Worm (Caenorhabditis elegans) whole organism, late embryonic: ENCODE measurements around the gene prx-1.

ENCODE experiments used
- C08G9.2 ChIP-seq: sonication (generic microtip); optimal IDR thresholded peaks from 2 replicates; lab custom pipeline; 2016; ENCODE audit warnings: mild to moderate bottlenecking, missing genetic modification characterization, moderate library complexity, missing compliant biosample characterization
- F13H6.1 ChIP-seq: sonication (generic microtip); optimal IDR thresholded peaks from 2 replicates; lab custom pipeline; 2016; ENCODE audit warnings: missing genetic modification characterization, missing compliant biosample characterization
- ama-1 ChIP-seq: fragments of 150-350 bp; optimal IDR thresholded peaks from 2 replicates; lab custom pipeline; 2014
- ceh-18 ChIP-seq: sonication (generic microtip); optimal IDR thresholded peaks from 2 replicates; lab custom pipeline; 2016; ENCODE audit warnings: missing genetic modification characterization, missing compliant biosample characterization
- ceh-2 ChIP-seq: sonication (generic microtip); optimal IDR thresholded peaks from 2 replicates; lab custom pipeline; 2016; ENCODE audit warnings: missing genotype, missing genetic modification characterization, missing compliant biosample characterization
- ceh-22 ChIP-seq: sonication (generic microtip); optimal IDR thresholded peaks from 2 replicates; lab custom pipeline; 2017; ENCODE audit warnings: missing biosample characterization, missing genetic modification characterization
- ceh-31 ChIP-seq: sonication (generic microtip); optimal IDR thresholded peaks from 2 replicates; lab custom pipeline; 2016; ENCODE audit warnings: missing genetic modification characterization, missing compliant biosample characterization
- ceh-34 ChIP-seq: sonication (generic microtip); optimal IDR thresholded peaks from 2 replicates; lab custom pipeline; 2016; ENCODE audit warnings: mild to moderate bottlenecking, missing genetic modification characterization, missing compliant biosample characterization
- ceh-45 ChIP-seq: fragments of 200-800 bp; sonication (Bioruptor generic); IDR thresholded peaks from 2 replicates; pipeline ENCODE4 v1.3.6; 2022; ENCODE audit warnings: missing genetic modification reagents, missing genetic modification characterization, missing compliant biosample characterization
- ceh-48 ChIP-seq: sonication (generic microtip); optimal IDR thresholded peaks from 2 replicates; lab custom pipeline; 2016; ENCODE audit warnings: missing genetic modification characterization, inconsistent platforms, missing compliant biosample characterization
- ceh-6 ChIP-seq: fragments of 200-800 bp; sonication (Bioruptor generic); optimal IDR thresholded peaks from 2 replicates; lab custom pipeline; 2018; ENCODE audit warnings: mild to moderate bottlenecking, missing genetic modification characterization, missing compliant biosample characterization
- dmd-4 ChIP-seq: sonication (generic microtip); optimal IDR thresholded peaks from 2 replicates; lab custom pipeline; 2016; ENCODE audit warnings: borderline replicate concordance, missing genetic modification characterization, missing compliant biosample characterization
- dve-1 ChIP-seq: sonication (generic microtip); optimal IDR thresholded peaks from 2 replicates; lab custom pipeline; 2017; ENCODE audit warnings: antibody characterized with exemption, mild to moderate bottlenecking, missing genetic modification characterization, missing compliant biosample characterization
- elt-2 ChIP-seq: sonication (generic microtip); optimal IDR thresholded peaks from 2 replicates; lab custom pipeline; 2016; ENCODE audit warnings: missing genetic modification reagents, missing genetic modification characterization, missing compliant biosample characterization
- elt-4 ChIP-seq: sonication (generic microtip); optimal IDR thresholded peaks from 2 replicates; lab custom pipeline; 2016; ENCODE audit warnings: missing genetic modification characterization, missing compliant biosample characterization
- eyg-1 ChIP-seq: sonication (generic microtip); optimal IDR thresholded peaks from 2 replicates; lab custom pipeline; 2016; ENCODE audit warnings: missing genotype, missing genetic modification characterization, missing compliant biosample characterization
- fax-1 ChIP-seq: sonication (generic microtip); optimal IDR thresholded peaks from 2 replicates; lab custom pipeline; 2016; ENCODE audit warnings: missing genotype, missing genetic modification characterization, missing compliant biosample characterization
- fkh-6 ChIP-seq: sonication (generic microtip); optimal IDR thresholded peaks from 2 replicates; lab custom pipeline; 2016; ENCODE audit warnings: missing genetic modification characterization, missing compliant biosample characterization
- gmeb-2 ChIP-seq: sonication (generic microtip); optimal IDR thresholded peaks from 2 replicates; lab custom pipeline; 2016; ENCODE audit warnings: missing genetic modification characterization, inconsistent platforms, missing compliant biosample characterization
- hlh-13 ChIP-seq: fragments of 200-800 bp; sonication (Bioruptor generic); optimal IDR thresholded peaks from 2 replicates; lab custom pipeline; 2018; ENCODE audit warnings: mild to moderate bottlenecking, missing genetic modification characterization, missing compliant biosample characterization
- hlh-30 ChIP-seq: sonication (generic microtip); optimal IDR thresholded peaks from 2 replicates; lab custom pipeline; 2017; ENCODE audit warnings: antibody characterized with exemption, missing genetic modification characterization, missing compliant biosample characterization; ENCODE audit not compliant: insufficient read depth
- hlh-6 ChIP-seq: sonication (generic microtip); optimal IDR thresholded peaks from 2 replicates; lab custom pipeline; 2016; ENCODE audit warnings: missing genotype, missing genetic modification characterization, missing compliant biosample characterization
- mec-3 ChIP-seq: sonication (generic microtip); optimal IDR thresholded peaks from 2 replicates; lab custom pipeline; 2016; ENCODE audit warnings: borderline replicate concordance, missing genetic modification characterization, missing compliant biosample characterization
- nfya-1 ChIP-seq: sonication (generic microtip); optimal IDR thresholded peaks from 2 replicates; lab custom pipeline; 2017; ENCODE audit warnings: missing genetic modification characterization, mild to moderate bottlenecking, missing compliant biosample characterization, antibody characterized with exemption, moderate library complexity
- nhr-232 ChIP-seq: sonication (generic microtip); optimal IDR thresholded peaks from 2 replicates; lab custom pipeline; 2016; ENCODE audit warnings: missing genetic modification characterization, missing compliant biosample characterization
- npax-4 ChIP-seq: sonication (generic microtip); optimal IDR thresholded peaks from 2 replicates; lab custom pipeline; 2016; ENCODE audit warnings: missing genetic modification characterization, missing compliant biosample characterization
- odd-2 ChIP-seq: sonication (generic microtip); optimal IDR thresholded peaks from 2 replicates; lab custom pipeline; 2017; ENCODE audit warnings: antibody characterized with exemption, mild to moderate bottlenecking, missing genetic modification characterization, missing compliant biosample characterization
- pat-9 ChIP-seq: fragments of 200-800 bp; sonication (Bioruptor generic); optimal IDR thresholded peaks from 2 replicates; lab custom pipeline; 2018; ENCODE audit warnings: mild to moderate bottlenecking, missing genetic modification characterization, moderate library complexity, missing compliant biosample characterization
- pha-4 ChIP-seq: fragments of 150-350 bp; optimal IDR thresholded peaks from 2 replicates; lab custom pipeline; 2018; ENCODE audit warnings: missing biosample characterization, missing genetic modification reagents, missing genetic modification characterization
- pqm-1 ChIP-seq: sonication (generic microtip); optimal IDR thresholded peaks from 2 replicates; lab custom pipeline; 2016; ENCODE audit warnings: missing genetic modification characterization, missing compliant biosample characterization
- pros-1 ChIP-seq: fragments of 150-350 bp; optimal IDR thresholded peaks from 2 replicates; lab custom pipeline; 2014; ENCODE audit warnings: missing biosample characterization, missing genetic modification reagents, missing genetic modification characterization
- rnt-1 ChIP-seq: sonication (generic microtip); optimal IDR thresholded peaks from 2 replicates; lab custom pipeline; 2016; ENCODE audit warnings: missing genetic modification characterization, missing compliant biosample characterization
- sox-2 ChIP-seq: fragments of 200-800 bp; sonication (Bioruptor generic); IDR thresholded peaks from 2 replicates; pipeline ENCODE4 v1.3.6; 2022; ENCODE audit warnings: missing genetic modification reagents, missing genetic modification characterization, missing compliant biosample characterization
- tbx-2 ChIP-seq: sonication (generic microtip); optimal IDR thresholded peaks from 2 replicates; lab custom pipeline; 2016; ENCODE audit warnings: missing genetic modification characterization, missing compliant biosample characterization
- unc-3 ChIP-seq, 2 experiments: fragments of 200-800 bp in 1 of 2; sonication (Bioruptor generic) in 1 of 2; sonication (generic microtip) in 1 of 2; conservative IDR thresholded peaks in 1 of 2; optimal IDR thresholded peaks in 1 of 2; 2 replicates each; pipeline versions ENCODE4 v1.3.6 to Lab custom; 2016 to 2022; ENCODE audit warnings: missing compliant biosample characterization in 2 of 2, missing genetic modification characterization in 2 of 2, missing genetic modification reagents in 1 of 2
- unc-42 ChIP-seq: sonication (generic microtip); optimal IDR thresholded peaks from 2 replicates; lab custom pipeline; 2016; ENCODE audit warnings: missing genotype, missing genetic modification characterization, missing compliant biosample characterization
- ztf-16 ChIP-seq: sonication (generic microtip); optimal IDR thresholded peaks from 2 replicates; lab custom pipeline; 2017; ENCODE audit warnings: missing genetic modification characterization, missing compliant biosample characterization

prx-1 gene

DNA sequence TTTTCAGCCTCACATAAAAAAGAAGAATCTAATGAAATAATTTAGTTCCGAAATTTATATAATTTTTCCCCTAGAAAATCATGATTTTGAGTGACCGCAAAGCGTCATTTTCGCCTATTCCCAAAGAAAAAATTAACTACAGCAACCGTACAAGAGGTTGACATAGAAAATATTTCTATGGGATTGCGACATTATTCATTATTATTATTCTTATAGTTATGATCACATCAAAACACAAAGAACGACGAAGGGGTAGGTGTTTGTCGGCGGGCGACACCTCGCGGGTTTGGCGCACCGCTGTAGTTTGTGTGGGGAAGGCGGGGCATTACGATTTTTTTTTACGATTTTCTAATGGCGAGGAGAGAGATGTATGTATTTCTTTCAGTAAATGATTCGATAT lies 10.6 kb downstream of the prx-1 start:
- TF ChIP-seq npax-4 (tag; lab: Kevin White, UChicago) = no peak
- TF ChIP-seq dve-1 (tag; lab: Kevin White, UChicago) = no peak
- TF ChIP-seq ama-1 (lab: Kevin White, UChicago) = no peak
- no peak for TF ChIP-seq elt-4 (tag; lab: Kevin White, UChicago)
- no peak for TF ChIP-seq ceh-2 (tag; lab: Kevin White, UChicago)
- no peak for TF ChIP-seq unc-42 (tag; lab: Kevin White, UChicago)
- TF ChIP-seq C08G9.2 (tag; lab: Kevin White, UChicago) = no peak
- no peak for TF ChIP-seq pqm-1 (tag; lab: Kevin White, UChicago)
- TF ChIP-seq F13H6.1 (tag; lab: Kevin White, UChicago) = no peak
- no peak for TF ChIP-seq tbx-2 (tag; lab: Kevin White, UChicago)
- TF ChIP-seq hlh-30 (tag; lab: Kevin White, UChicago) = no peak
- TF ChIP-seq rnt-1 (tag; lab: Kevin White, UChicago) = no peak
- TF ChIP-seq ceh-48 (tag; lab: Kevin White, UChicago) = no peak
- no peak for TF ChIP-seq ceh-18 (tag; lab: Kevin White, UChicago)
- TF ChIP-seq, all 69 proteins: peak for 0

DNA sequence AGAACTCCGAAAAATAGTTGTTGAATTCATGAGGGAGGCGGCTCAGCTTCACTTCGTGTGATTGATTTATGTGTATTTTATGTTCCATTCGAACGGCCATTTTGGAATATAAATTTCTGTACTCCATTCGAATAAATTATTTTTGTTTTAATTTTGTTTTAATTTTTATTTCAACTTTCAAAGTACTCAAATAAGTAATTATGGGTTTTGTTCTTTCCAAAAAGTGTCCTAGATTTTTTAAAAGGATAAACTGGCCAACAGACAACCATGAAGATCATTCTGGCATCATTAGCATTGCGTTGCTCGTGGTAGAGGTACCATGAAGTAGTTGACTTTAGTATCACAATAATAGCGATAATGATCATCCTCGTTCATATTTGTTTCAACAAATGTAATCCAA lies 12.9 kb downstream of the prx-1 start:
- TF ChIP-seq ceh-2 (tag; lab: Kevin White, UChicago) (no peak), pros-1 (tag; lab: Kevin White, UChicago) (no peak), ama-1 (lab: Kevin White, UChicago) (no peak), dmd-4 (tag; lab: Kevin White, UChicago) (no peak), pha-4 (no peak), sox-2 (GFP tag; lab: Robert Waterston, UW) (no peak), nfya-1 (tag; lab: Kevin White, UChicago) (no peak), fkh-6 (no peak), F13H6.1 (tag; lab: Kevin White, UChicago) (no peak), mec-3 (tag; lab: Kevin White, UChicago) (no peak), gmeb-2 (tag; lab: Kevin White, UChicago) (no peak), fax-1 (tag; lab: Kevin White, UChicago) (no peak), odd-2 (no peak), ceh-34 (tag; lab: Kevin White, UChicago) (no peak), rnt-1 (tag; lab: Kevin White, UChicago) (no peak), pat-9 (tag; lab: Kevin White, UChicago) (no peak)

DNA sequence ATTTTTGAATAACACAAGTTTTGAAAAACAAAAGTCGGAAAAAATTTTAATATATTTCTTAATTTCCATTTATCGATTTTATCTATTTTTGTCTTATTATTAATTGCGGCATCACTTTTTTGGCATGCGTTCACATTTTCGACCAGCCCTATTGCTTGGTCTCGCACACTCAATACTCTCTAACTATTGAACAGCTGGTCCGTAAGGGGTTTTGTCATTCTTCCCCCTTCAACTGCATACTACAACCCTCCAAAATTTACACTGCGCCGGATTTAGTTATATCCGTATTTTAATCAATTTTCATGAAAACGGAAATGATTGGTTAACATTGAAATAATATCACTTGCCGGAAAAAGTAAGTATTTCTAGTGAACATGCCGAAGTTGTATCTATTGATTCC lies 13.7 kb downstream of the prx-1 start, which contains the start of gene C11H1.7:
C11H1.7 (plus strand) TSS at position 12 of the 400 bp plus-strand sequence.
- TF ChIP-seq ztf-16 (tag; lab: Kevin White, UChicago) (no peak), hlh-6 (tag; lab: Kevin White, UChicago) (no peak), unc-3 (GFP tag; conservative IDR thresholded peaks at IDR 0.05; lab: Robert Waterston, UW) (no peak), unc-3 (tag; optimal IDR thresholded peaks at IDR 0.05; lab: Kevin White, UChicago) (no peak), gmeb-2 (tag; lab: Kevin White, UChicago) (no peak), nhr-232 (tag; lab: Kevin White, UChicago) (no peak), ceh-22 (no peak), eyg-1 (tag; lab: Kevin White, UChicago) (no peak), hlh-30 (tag; lab: Kevin White, UChicago) (no peak), pha-4 (no peak), odd-2 (no peak), F13H6.1 (tag; lab: Kevin White, UChicago) (no peak), hlh-13 (no peak), ceh-45 (GFP tag; lab: Robert Waterston, UW) (no peak), ceh-18 (tag; lab: Kevin White, UChicago) (no peak)

DNA sequence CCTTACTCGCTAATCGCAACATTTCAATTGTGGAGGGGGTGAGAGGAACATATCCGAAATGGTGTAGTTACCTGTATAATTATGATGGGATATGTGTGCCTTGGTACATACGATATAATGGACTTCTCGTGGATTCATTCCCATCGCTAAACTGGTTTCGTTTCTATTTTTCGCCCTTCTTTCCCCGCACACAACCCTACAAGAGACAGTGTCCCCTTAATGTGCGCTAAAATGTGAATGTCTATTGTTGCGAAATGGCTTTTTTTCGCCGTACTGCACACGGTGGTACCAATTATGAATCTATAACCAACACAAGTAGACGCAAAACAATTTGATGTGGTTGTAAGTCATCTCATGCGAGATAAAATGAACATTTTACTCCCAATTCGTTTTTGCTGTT lies 15.6 kb downstream of the prx-1 start:
- TF ChIP-seq ceh-2 (tag; lab: Kevin White, UChicago) (no peak), ceh-6 (no peak), ceh-31 (tag; lab: Kevin White, UChicago) (peak; percentile 44), elt-2 (no peak), elt-4 (tag; lab: Kevin White, UChicago) (no peak)
